Worm (Caenorhabditis elegans): ENCODE measurements around the gene twk-5.

The twk-5 gene

DNA sequence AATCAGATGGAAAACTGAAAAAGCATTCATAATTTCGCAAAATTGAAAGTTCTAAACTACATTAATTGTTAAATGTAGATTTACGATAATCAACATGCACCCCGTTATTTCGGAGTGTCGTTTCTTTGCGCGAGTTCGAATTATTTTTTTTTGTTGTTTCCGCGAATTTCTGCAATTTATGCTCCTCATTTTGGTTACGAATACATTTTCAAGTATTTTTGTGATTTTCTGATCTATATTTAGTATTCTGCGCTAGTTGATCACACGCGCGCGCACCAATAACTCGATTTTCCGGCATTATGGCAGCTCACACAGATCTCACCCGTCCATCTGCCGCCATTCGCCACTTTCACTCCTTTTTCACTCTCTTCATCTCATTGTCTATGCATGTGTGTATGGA, 44.8 kb downstream of the twk-5 start, which contains the start of gene VW02B12L.2:
TSS of gene VW02B12L.2 (minus strand) at position 65 of the 400 bp plus-strand sequence.
- TF ChIP-seq mxl-3 (GFP tag; optimal IDR thresholded peaks at IDR 0.05) (no peak), ceh-44 (GFP tag; IDR thresholded peaks at IDR 0.05) (no peak), dmd-9 (GFP tag; IDR thresholded peaks at IDR 0.05) (no peak), nhr-77 (tag; optimal IDR thresholded peaks at IDR 0.05) (no peak), aly-2 (tag; optimal IDR thresholded peaks at IDR 0.05) (no peak), ceh-82 (tag; optimal IDR thresholded peaks at IDR 0.05) (no peak), daf-16 (GFP tag; optimal IDR thresholded peaks at IDR 0.05) (no peak), daf-16 (tag; optimal IDR thresholded peaks at IDR 0.05) (peak; percentile 15), lim-7 (GFP tag; IDR thresholded peaks at IDR 0.05) (no peak), nhr-28 (tag; optimal IDR thresholded peaks at IDR 0.05) (peak; percentile 28), dpl-1 (GFP tag; optimal IDR thresholded peaks at IDR 0.05) (peak; percentile 83), lsy-2 (tag; optimal IDR thresholded peaks at IDR 0.05) (peak in 1 of 2 experiments; percentile 66), T20F7.1 (GFP tag; optimal IDR thresholded peaks at IDR 0.05) (peak; percentile 94), php-3 (GFP tag; IDR thresholded peaks at IDR 0.05) (no peak), mes-2 (tag; optimal IDR thresholded peaks at IDR 0.05; ENCODE audit: poor library complexity, severe bottlenecking) (peak; percentile 14), vab-7 (GFP tag; IDR thresholded peaks at IDR 0.05) (no peak), R02D3.7 (tag; optimal IDR thresholded peaks at IDR 0.05) (peak; percentile 65), pqm-1 (tag; optimal IDR thresholded peaks at IDR 0.05) (no peak), ceh-28 (tag; optimal IDR thresholded peaks at IDR 0.05) (no peak), mdt-29 (GFP tag; IDR thresholded peaks at IDR 0.05) (no peak), Y48G9A.11 (GFP tag; IDR thresholded peaks at IDR 0.05) (peak; percentile 45; the same call in 1 of the 2 replicates), aha-1 (tag) (peak; percentile 25)

DNA sequence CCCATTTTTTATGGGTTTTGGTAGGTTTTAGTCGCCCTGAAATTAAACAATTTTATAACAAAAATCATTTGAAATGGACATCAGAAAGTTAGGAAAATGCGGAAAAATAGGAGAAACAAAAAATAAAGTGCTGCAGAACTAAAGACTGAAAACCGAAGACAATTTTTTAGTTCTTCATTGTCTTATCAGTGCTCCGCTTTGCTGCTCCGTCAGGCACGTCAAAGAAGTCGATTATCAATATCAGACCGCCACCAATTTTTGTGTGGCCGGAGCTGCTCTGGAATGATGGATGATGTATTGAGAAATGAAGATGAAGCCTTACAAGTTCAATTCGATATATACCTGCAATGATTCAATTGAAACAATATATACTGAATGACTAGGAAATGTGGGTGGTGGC, 46.7 kb downstream of the twk-5 start, which contains the start of gene vha-6:
TSS of gene vha-6 (minus strand) at position 36 of the 400 bp plus-strand sequence.
- no peak for TF ChIP-seq R02D3.7 (tag; optimal IDR thresholded peaks at IDR 0.05)
- TF ChIP-seq hlh-11 (tag; optimal IDR thresholded peaks at IDR 0.05): peak; percentile 54
- peak; percentile 93 for TF ChIP-seq pqm-1 (tag; optimal IDR thresholded peaks at IDR 0.05)
- TF ChIP-seq dmd-8 (GFP tag; IDR thresholded peaks at IDR 0.05): no peak
- no peak for TF ChIP-seq nhr-11 (tag; optimal IDR thresholded peaks at IDR 0.05)
- no peak for TF ChIP-seq snpc-1.2 (GFP tag; IDR thresholded peaks at IDR 0.05)
- TF ChIP-seq mdl-1 (tag; optimal IDR thresholded peaks at IDR 0.05): no peak
- TF ChIP-seq D1046.2 (GFP tag; IDR thresholded peaks at IDR 0.05): no peak
- no peak for TF ChIP-seq daf-16 (GFP tag; optimal IDR thresholded peaks at IDR 0.05)
- peak; percentile 50 for TF ChIP-seq daf-16 (tag; optimal IDR thresholded peaks at IDR 0.05)
- TF ChIP-seq dmd-6 (GFP tag; IDR thresholded peaks at IDR 0.05): peak; percentile 67
- TF ChIP-seq Y105C5A.15 (GFP tag; IDR thresholded peaks at IDR 0.05): no peak
- peak; percentile 39 for TF ChIP-seq dve-1 (tag; optimal IDR thresholded peaks at IDR 0.05; ENCODE audit: insufficient read depth)
- no peak for TF ChIP-seq F26F4.8 (GFP tag; conservative IDR thresholded peaks at IDR 0.05)
- no peak for TF ChIP-seq php-3 (GFP tag; IDR thresholded peaks at IDR 0.05)
- no peak for TF ChIP-seq madf-9 (GFP tag; conservative IDR thresholded peaks at IDR 0.05)
- TF ChIP-seq nhr-77 (tag; optimal IDR thresholded peaks at IDR 0.05): peak; percentile 48
- TF ChIP-seq ceh-20 (GFP tag; IDR thresholded peaks at IDR 0.05): no peak
- no peak for TF ChIP-seq dmd-9 (GFP tag; IDR thresholded peaks at IDR 0.05)
- peak; percentile 58 for TF ChIP-seq nhr-28 (tag; optimal IDR thresholded peaks at IDR 0.05)
- no peak for TF ChIP-seq unc-39 (tag; optimal IDR thresholded peaks at IDR 0.05)
- no peak for TF ChIP-seq Y75B8A.6 (GFP tag; IDR thresholded peaks at IDR 0.05)
- TF ChIP-seq mep-1 (tag; optimal IDR thresholded peaks at IDR 0.05): peak; percentile 2

DNA sequence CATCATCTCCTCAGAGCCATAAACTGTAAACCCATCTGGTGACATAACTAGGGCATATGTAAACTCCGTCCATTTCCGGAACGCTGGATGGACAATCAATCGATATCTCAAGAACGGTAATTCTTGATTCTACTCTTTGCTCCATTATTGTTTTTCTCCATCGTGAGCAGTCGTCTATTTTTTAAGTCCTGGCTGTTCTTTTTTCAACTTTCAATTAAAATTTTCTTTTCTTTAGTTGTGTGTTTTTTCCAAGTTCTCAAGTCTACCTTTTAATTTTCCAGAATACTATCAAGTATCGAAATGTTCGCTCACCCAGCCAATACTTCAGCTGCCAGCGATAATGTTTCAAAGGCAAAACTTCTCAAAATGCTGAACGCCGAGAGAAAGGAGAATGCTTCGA, 51.2 kb downstream of the twk-5 start, which contains the start of gene C05D12.5:
TSS of gene C05D12.5 (plus strand) at position 301 of the 400 bp plus-strand sequence.
- TF ChIP-seq lin-38 (GFP tag; IDR thresholded peaks at IDR 0.05) (no peak), dve-1 (tag; optimal IDR thresholded peaks at IDR 0.05; ENCODE audit: insufficient read depth) (no peak), lin-39 (tag; optimal IDR thresholded peaks at IDR 0.05) (no peak), hlh-11 (tag; optimal IDR thresholded peaks at IDR 0.05) (no peak), zip-2 (tag; optimal IDR thresholded peaks at IDR 0.05) (no peak), snpc-4 (tag; optimal IDR thresholded peaks at IDR 0.05) (no peak), tra-1 (GFP tag; IDR thresholded peaks at IDR 0.05) (no peak), daf-16 (GFP tag; optimal IDR thresholded peaks at IDR 0.05) (no peak), daf-16 (tag; optimal IDR thresholded peaks at IDR 0.05) (no peak)
